Fruit fly (Drosophila melanogaster) whole organism, embryonic: ENCODE data around the gene CG14958.

Source experiments
- ATbp ChIP-seq: fragments of 200-800 bp; sonication (Bioruptor generic); optimal IDR thresholded peaks from 2 replicates; lab custom pipeline; 2017; ENCODE audit warnings: missing biosample characterization, mild to moderate bottlenecking, missing genetic modification characterization, missing genetic modification reagents
- Bteb2 ChIP-seq: fragments of 200-800 bp; sonication (Bioruptor generic); optimal IDR thresholded peaks from 2 replicates; lab custom pipeline; 2016; ENCODE audit warnings: missing biosample characterization, missing genetic modification characterization
- CG12942 ChIP-seq: fragments of 200-800 bp; sonication (Bioruptor generic); optimal IDR thresholded peaks from 3 replicates; lab custom pipeline; 2016; ENCODE audit warnings: missing biosample characterization, missing genetic modification characterization
- CG13287 ChIP-seq: fragments of 200-800 bp; sonication (Bioruptor generic); IDR thresholded peaks from 2 replicates; pipeline ENCODE4 v1.3.6; 2022; ENCODE audit warnings: missing biosample characterization, missing genetic modification characterization; ENCODE audit not compliant: partially characterized antibody
- CG13296 ChIP-seq: fragments of 200-800 bp; sonication (Bioruptor generic); optimal IDR thresholded peaks from 3 replicates; lab custom pipeline; 2018; ENCODE audit warnings: missing biosample characterization, mild to moderate bottlenecking, missing genetic modification characterization
- CG14441 ChIP-seq: fragments of 200-800 bp; sonication (Bioruptor generic); IDR thresholded peaks from 2 replicates; pipeline ENCODE4 v1.3.6; 2022; ENCODE audit warnings: missing biosample characterization, missing genetic modification characterization
- CG14710 ChIP-seq: fragments of 200-800 bp; sonication (Bioruptor generic); optimal IDR thresholded peaks from 3 replicates; lab custom pipeline; 2019; ENCODE audit warnings: missing biosample characterization, mild to moderate bottlenecking, missing genetic modification characterization, moderate library complexity
- CG14965 ChIP-seq: fragments of 200-800 bp; sonication (Bioruptor generic); optimal IDR thresholded peaks from 2 replicates; lab custom pipeline; 2016; ENCODE audit warnings: missing biosample characterization, missing genetic modification characterization, borderline replicate concordance
- CG15479 ChIP-seq: fragments of 200-800 bp; sonication (Bioruptor generic); optimal IDR thresholded peaks from 3 replicates; lab custom pipeline; 2019; ENCODE audit warnings: missing biosample characterization, mild to moderate bottlenecking, missing genetic modification characterization, moderate library complexity
- CG17912 ChIP-seq: fragments of 200-800 bp; sonication (Bioruptor generic); optimal IDR thresholded peaks from 2 replicates; lab custom pipeline; 2018; ENCODE audit warnings: missing biosample characterization, mild to moderate bottlenecking, missing genetic modification characterization
- CG1792 ChIP-seq: fragments of 200-800 bp; sonication (Bioruptor generic); optimal IDR thresholded peaks from 2 replicates; lab custom pipeline; 2016; ENCODE audit warnings: missing biosample characterization, missing genetic modification characterization
- CG1832 ChIP-seq: fragments of 200-800 bp; sonication (Bioruptor generic); optimal IDR thresholded peaks from 2 replicates; lab custom pipeline; 2017; ENCODE audit warnings: missing biosample characterization, mild to moderate bottlenecking, missing genetic modification characterization, inconsistent platforms
- CG2116 ChIP-seq: fragments of 200-800 bp; sonication (Bioruptor generic); optimal IDR thresholded peaks from 3 replicates; lab custom pipeline; 2018; ENCODE audit warnings: missing biosample characterization, mild to moderate bottlenecking, missing genetic modification characterization
- CG3281 ChIP-seq: fragments of 200-800 bp; sonication (Bioruptor generic); optimal IDR thresholded peaks from 3 replicates; lab custom pipeline; 2017; ENCODE audit warnings: missing biosample characterization, mild to moderate bottlenecking, missing genetic modification characterization
- CG3407 ChIP-seq: fragments of 200-800 bp; sonication (Bioruptor generic); optimal IDR thresholded peaks from 2 replicates; lab custom pipeline; 2018; ENCODE audit warnings: missing biosample characterization, mild to moderate bottlenecking, missing genetic modification characterization
- CG6765 ChIP-seq: fragments of 200-800 bp; sonication (Bioruptor generic); optimal IDR thresholded peaks from 3 replicates; lab custom pipeline; 2017; ENCODE audit warnings: missing biosample characterization, mild to moderate bottlenecking, missing genetic modification characterization
- CG7987 ChIP-seq: fragments of 200-800 bp; sonication (Bioruptor generic); optimal IDR thresholded peaks from 2 replicates; lab custom pipeline; 2018; ENCODE audit warnings: missing biosample characterization, mild to moderate bottlenecking, missing genetic modification characterization, moderate library complexity
- CG8944 ChIP-seq: fragments of 200-800 bp; sonication (Bioruptor generic); optimal IDR thresholded peaks from 3 replicates; lab custom pipeline; 2016; ENCODE audit warnings: missing biosample characterization, missing genetic modification characterization
- CG9876 ChIP-seq: fragments of 200-800 bp; sonication (Bioruptor generic); optimal IDR thresholded peaks from 2 replicates; lab custom pipeline; 2016; ENCODE audit warnings: missing biosample characterization, missing genetic modification characterization
- CHES-1-like ChIP-seq: fragments of 200-800 bp; sonication (Bioruptor generic); optimal IDR thresholded peaks from 2 replicates; lab custom pipeline; 2016; ENCODE audit warnings: missing biosample characterization, missing genetic modification characterization
- CoRest ChIP-seq: fragments of 200-800 bp; sonication (Bioruptor generic); optimal IDR thresholded peaks from 3 replicates; lab custom pipeline; 2018; ENCODE audit warnings: missing biosample characterization, mild to moderate bottlenecking, missing genetic modification characterization, moderate library complexity
- D19B ChIP-seq: fragments of 200-800 bp; sonication (Bioruptor generic); optimal IDR thresholded peaks from 2 replicates; lab custom pipeline; 2017; ENCODE audit warnings: missing biosample characterization, mild to moderate bottlenecking, missing genetic modification characterization
- HLHmδ ChIP-seq: fragments of 200-800 bp; sonication (Bioruptor generic); optimal IDR thresholded peaks from 2 replicates; lab custom pipeline; 2018; ENCODE audit warnings: missing biosample characterization, mild to moderate bottlenecking, missing genetic modification characterization, moderate library complexity
- Hr3 ChIP-seq: fragments of 200-800 bp; sonication (Bioruptor generic); optimal IDR thresholded peaks from 3 replicates; lab custom pipeline; 2016; ENCODE audit warnings: missing biosample characterization, missing genetic modification characterization
- Mes4 ChIP-seq: fragments of 200-800 bp; sonication (Bioruptor generic); optimal IDR thresholded peaks from 2 replicates; lab custom pipeline; 2016; ENCODE audit warnings: missing biosample characterization, missing genetic modification characterization
- NC2β ChIP-seq: fragments of 200-800 bp; sonication (Bioruptor generic); optimal IDR thresholded peaks from 2 replicates; lab custom pipeline; 2016; ENCODE audit warnings: missing biosample characterization, missing genetic modification characterization
- Oaz ChIP-seq: fragments of 200-800 bp; sonication (Bioruptor generic); IDR thresholded peaks from 2 replicates; pipeline ENCODE4 v1.3.6; 2022; ENCODE audit warnings: missing biosample characterization, missing genetic modification characterization
- Pdp1 ChIP-seq, 2 experiments: fragments of 200-800 bp; sonication (Bioruptor generic); optimal IDR thresholded peaks; 3 replicates each; lab custom pipeline; 2016; ENCODE audit warnings: missing biosample characterization in 2 of 2, missing genetic modification characterization in 2 of 2, mild to moderate bottlenecking in 1 of 2, moderate library complexity in 1 of 2
- Ssrp ChIP-seq: fragments of 200-800 bp; sonication (Bioruptor generic); optimal IDR thresholded peaks from 2 replicates; lab custom pipeline; 2018; ENCODE audit warnings: missing biosample characterization, mild to moderate bottlenecking, missing genetic modification characterization, moderate library complexity
- ap ChIP-seq: fragments of 200-800 bp; sonication (Bioruptor generic); IDR thresholded peaks from 2 replicates; pipeline ENCODE4 v1.3.6; 2022; ENCODE audit warnings: missing biosample characterization, missing genetic modification characterization
- bsh ChIP-seq, 2 experiments: fragments of 200-800 bp; sonication (Bioruptor generic); optimal IDR thresholded peaks; 2 replicates each; lab custom pipeline; 2017 to 2018; ENCODE audit warnings: mild to moderate bottlenecking in 2 of 2, missing biosample characterization in 2 of 2, missing genetic modification characterization in 2 of 2, moderate library complexity in 1 of 2
- btn ChIP-seq: fragments of 200-800 bp; sonication (Bioruptor generic); optimal IDR thresholded peaks from 2 replicates; lab custom pipeline; 2016; ENCODE audit warnings: missing biosample characterization, missing genetic modification characterization
- cad ChIP-seq: fragments of >200 bp; optimal IDR thresholded peaks from 2 replicates; lab custom pipeline; 2017; ENCODE audit warnings: missing biosample characterization, missing genetic modification characterization
- ci ChIP-seq: fragments of 200-800 bp; sonication (Bioruptor generic); IDR thresholded peaks from 3 replicates; pipeline ENCODE4 v1.3.6; 2022; ENCODE audit warnings: missing biosample characterization, missing genetic modification characterization
- corto ChIP-seq: fragments of 200-800 bp; sonication (Bioruptor generic); optimal IDR thresholded peaks from 2 replicates; lab custom pipeline; 2016; ENCODE audit warnings: missing biosample characterization, mild to moderate bottlenecking, missing genetic modification characterization, moderate library complexity
- crp ChIP-seq, 2 experiments: fragments of 200-800 bp; sonication (Bioruptor generic); optimal IDR thresholded peaks; 2 replicates in 1 of 2; 3 replicates in 1 of 2; lab custom pipeline; 2017; ENCODE audit warnings: missing biosample characterization in 2 of 2, missing genetic modification characterization in 2 of 2, mild to moderate bottlenecking in 1 of 2, moderate library complexity in 1 of 2
- danr ChIP-seq: fragments of 200-800 bp; sonication (Bioruptor generic); IDR thresholded peaks from 2 replicates; pipeline ENCODE4 v1.3.6; 2022; ENCODE audit warnings: missing biosample characterization, missing genetic modification characterization
- dati ChIP-seq: fragments of 200-800 bp; sonication (Bioruptor generic); IDR thresholded peaks from 2 replicates; pipeline ENCODE4 v1.3.6; 2022; ENCODE audit warnings: missing biosample characterization, missing genetic modification characterization
- gcm ChIP-seq: fragments of 200-800 bp; sonication (Bioruptor generic); optimal IDR thresholded peaks from 2 replicates; lab custom pipeline; 2019; ENCODE audit warnings: missing biosample characterization, mild to moderate bottlenecking, missing genetic modification characterization, moderate library complexity
- gcm2 ChIP-seq: fragments of 200-800 bp; sonication (Bioruptor generic); optimal IDR thresholded peaks from 2 replicates; lab custom pipeline; 2016; ENCODE audit warnings: missing biosample characterization, missing genetic modification characterization
- ham ChIP-seq: fragments of 200-800 bp; sonication (Bioruptor generic); IDR thresholded peaks from 2 replicates; pipeline ENCODE4 v1.3.6; 2022; ENCODE audit warnings: missing biosample characterization, missing genetic modification characterization
- her ChIP-seq: fragments of 200-800 bp; sonication (Bioruptor generic); optimal IDR thresholded peaks from 2 replicates; lab custom pipeline; 2016; ENCODE audit warnings: missing biosample characterization, missing genetic modification characterization
- kah ChIP-seq: fragments of 200-800 bp; sonication (Bioruptor generic); optimal IDR thresholded peaks from 2 replicates; lab custom pipeline; 2018; ENCODE audit warnings: missing biosample characterization, mild to moderate bottlenecking, missing genetic modification characterization
- lab ChIP-seq: fragments of 200-800 bp; sonication (Bioruptor generic); optimal IDR thresholded peaks from 3 replicates; lab custom pipeline; 2017; ENCODE audit warnings: missing biosample characterization, missing genetic modification characterization, mild to moderate bottlenecking, moderate library complexity, missing genetic modification reagents
- psq ChIP-seq: fragments of 200-800 bp; sonication (Bioruptor generic); optimal IDR thresholded peaks from 2 replicates; lab custom pipeline; 2017; ENCODE audit warnings: missing biosample characterization, missing genetic modification characterization
- sens ChIP-seq: fragments of 200-800 bp; sonication (Bioruptor generic); peaks from one replicate; lab custom pipeline; 2016; ENCODE audit warnings: missing biosample characterization, missing genetic modification characterization
- wdn ChIP-seq: fragments of 200-800 bp; sonication (Bioruptor generic); IDR thresholded peaks from 2 replicates; pipeline ENCODE4 v1.3.6; 2022; ENCODE audit warnings: missing biosample characterization, missing genetic modification characterization
- yki ChIP-seq: fragments of >200 bp; optimal IDR thresholded peaks from 3 replicates; lab custom pipeline; 2018

The CG14958 gene

DNA sequence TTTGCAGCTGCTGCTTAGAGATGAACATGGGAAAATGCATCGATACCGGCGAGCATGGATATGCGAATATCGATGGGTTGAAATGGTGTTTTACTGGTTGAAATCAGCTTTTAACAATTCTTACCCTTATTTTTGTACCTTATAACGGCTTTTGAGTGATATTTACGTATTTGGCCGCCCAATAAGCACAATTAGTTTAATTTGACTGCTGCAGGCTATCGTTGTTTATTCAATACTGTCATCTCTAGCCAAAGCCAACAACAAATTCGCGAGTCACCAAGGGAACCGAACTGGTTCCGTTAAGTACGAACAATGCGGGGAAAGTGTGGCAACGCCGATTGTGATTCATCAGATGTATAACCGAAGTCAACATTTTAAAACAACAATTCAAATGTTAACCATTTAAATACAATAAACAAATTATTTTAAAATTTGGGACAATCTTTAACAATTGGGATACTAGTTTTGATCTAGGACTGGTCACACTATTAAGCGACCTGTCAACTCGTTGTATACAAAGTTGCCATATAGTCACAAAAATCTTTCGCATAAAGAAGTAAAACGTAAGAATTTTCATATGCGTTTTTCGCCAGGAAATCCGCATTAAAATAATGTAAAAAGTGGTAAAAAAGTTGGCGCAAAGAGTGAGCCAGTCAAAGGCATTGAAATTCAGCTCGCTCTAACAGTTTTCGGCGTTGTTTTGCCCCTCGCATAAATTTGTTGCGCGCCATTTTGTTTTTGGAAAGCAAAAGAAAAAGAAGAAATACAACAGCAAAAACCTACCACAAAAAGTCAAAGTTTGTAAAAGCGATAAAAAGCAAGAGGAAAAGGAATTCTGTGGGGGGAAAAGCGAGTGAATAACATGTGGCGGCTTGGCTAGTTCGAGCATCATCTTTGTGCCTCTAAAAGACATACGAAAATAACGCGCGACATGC is 41.4 kb upstream of the CG14958 start, which contains the start of the genes Usp5 and BtbVII (continued):
- TF ChIP-seq btn (GFP tag; lab: Kevin White, UChicago) (peak; percentile 18), cad (no peak), crp (GFP tag; optimal IDR thresholded peaks at IDR 0.05; lab: Kevin White, UChicago) (peak in 1 of 2 experiments; percentile 45), danr (GFP tag; lab: Robert Waterston, UW) (no peak), CG17912 (GFP tag; lab: Kevin White, UChicago) (no peak), CG3281 (GFP tag; lab: Kevin White, UChicago) (peak; percentile 44), psq (GFP tag; lab: Kevin White, UChicago) (no peak), Bteb2 (GFP tag; lab: Kevin White, UChicago) (peak; percentile 57), CG14441 (peak; percentile 64), lab (peak; percentile 67), ap (GFP tag; lab: Robert Waterston, UW) (no peak), wdn (GFP tag; lab: Robert Waterston, UW) (0 out of 2 replicates have a peak, but pooled peaks have one; percentile 16), CG1792 (peak; percentile 33), D19B (GFP tag; lab: Kevin White, UChicago) (no peak), CG2116 (GFP tag; lab: Kevin White, UChicago) (peak; percentile 71), HLHmδ (GFP tag; lab: Kevin White, UChicago) (no peak), ATbp (GFP tag; lab: Kevin White, UChicago) (peak; percentile 22), Mes4 (GFP tag; lab: Kevin White, UChicago) (peak; percentile 9), CG14965 (GFP tag; lab: Kevin White, UChicago) (no peak), CG9876 (GFP tag; lab: Kevin White, UChicago) (peak; percentile 10), CG15479 (GFP tag; lab: Kevin White, UChicago) (no peak), gcm (no peak), corto (GFP tag; lab: Kevin White, UChicago) (peak; percentile 27), sens (GFP tag; lab: Kevin White, UChicago) (peak; percentile 96), her (peak; percentile 74), CG6765 (GFP tag; lab: Kevin White, UChicago) (peak; percentile 27), CHES-1-like (peak; percentile 62), CG13287 (GFP tag; lab: Robert Waterston, UW) (peak; percentile 99), CG8944 (GFP tag; lab: Kevin White, UChicago) (peak; percentile 72), ci (peak; percentile 40; the same call in 1 of the 3 replicates), bsh (GFP tag; optimal IDR thresholded peaks at IDR 0.05; lab: Kevin White, UChicago) (peak in 1 of 2 experiments; percentile 51), gcm2 (GFP tag; lab: Kevin White, UChicago) (no peak), CG12942 (peak; percentile 50), CG3407 (no peak), Pdp1 (GFP tag; optimal IDR thresholded peaks at IDR 0.05; lab: Kevin White, UChicago) (peak; percentile 61 to 69), Hr3 (GFP tag; lab: Kevin White, UChicago) (peak; percentile 63), Oaz (0 out of 2 replicates have a peak, but pooled peaks have one; percentile 25), dati (GFP tag; lab: Robert Waterston, UW) (no peak), CG13296 (GFP tag; lab: Kevin White, UChicago) (peak; percentile 39), CG1832 (no peak), CG7987 (GFP tag; lab: Kevin White, UChicago) (no peak), CoRest (tag; lab: Kevin White, UChicago) (peak; percentile 49), yki (lab: Kevin White, UChicago) (no peak), CG14710 (tag; lab: Kevin White, UChicago) (peak; percentile 73), ham (GFP tag; lab: Robert Waterston, UW) (no peak), Ssrp (tag; lab: Kevin White, UChicago) (peak; percentile 28), NC2β (peak; percentile 59), kah (GFP tag; lab: Kevin White, UChicago) (no peak)
